Worm (Caenorhabditis elegans) whole organism, L2 larva: ENCODE data around the gene F37C12.21.

Experiments used
- F13H6.1 ChIP-seq: sonication (generic microtip); optimal IDR thresholded peaks from 2 replicates; lab custom pipeline; 2016; ENCODE audit warnings: missing genetic modification characterization, missing compliant biosample characterization
- ama-1 ChIP-seq: fragments of 150-350 bp; optimal IDR thresholded peaks from 2 replicates; lab custom pipeline; 2018; ENCODE audit warnings: inconsistent platforms
- ceh-16 ChIP-seq: fragments of 150-350 bp; optimal IDR thresholded peaks from 2 replicates; lab custom pipeline; 2014; ENCODE audit warnings: missing biosample characterization, missing genetic modification characterization
- elt-1 ChIP-seq: fragments of 150-350 bp; optimal IDR thresholded peaks from 2 replicates; lab custom pipeline; 2014; ENCODE audit warnings: missing biosample characterization, missing genetic modification characterization
- nhr-12 ChIP-seq: fragments of 150-350 bp; optimal IDR thresholded peaks from 2 replicates; lab custom pipeline; 2014; ENCODE audit warnings: missing biosample characterization, missing genetic modification characterization
- nhr-237 ChIP-seq: fragments of 150-350 bp; optimal IDR thresholded peaks from 2 replicates; lab custom pipeline; 2014; ENCODE audit warnings: missing biosample characterization, missing genetic modification characterization
- nhr-77 ChIP-seq: fragments of 150-350 bp; optimal IDR thresholded peaks from 2 replicates; lab custom pipeline; 2014; ENCODE audit warnings: missing biosample characterization, missing genetic modification characterization
- skn-1 ChIP-seq: sonication (generic microtip); optimal IDR thresholded peaks from 2 replicates; lab custom pipeline; 2017; ENCODE audit warnings: missing biosample characterization, missing genetic modification characterization
- sma-3 ChIP-seq: sonication (generic microtip); optimal IDR thresholded peaks from 2 replicates; lab custom pipeline; 2016; ENCODE audit warnings: missing genetic modification reagents, missing genetic modification characterization, missing compliant biosample characterization
- unc-62 ChIP-seq: fragments of 150-350 bp; optimal IDR thresholded peaks from 2 replicates; lab custom pipeline; 2014; ENCODE audit warnings: missing biosample characterization, missing genetic modification reagents, missing genetic modification characterization

ce11 chrIII:7153747-7154238, 34.4 kb upstream of the F37C12.21 start, which contains the start of gene ogt-1:
- peak; percentile 84 for TF ChIP-seq ama-1 (lab: Kevin White, UChicago)
- TF ChIP-seq elt-1: no peak
- TF ChIP-seq skn-1: no peak
- TF ChIP-seq nhr-77 (tag; lab: Kevin White, UChicago): no peak
- TF ChIP-seq sma-3 (GFP tag; lab: Kevin White, UChicago): peak; percentile 86
- TF ChIP-seq ceh-16: peak; percentile 67
- peak; percentile 92 for TF ChIP-seq F13H6.1 (tag; lab: Kevin White, UChicago)
- TF ChIP-seq unc-62 (GFP tag; lab: Kevin White, UChicago): no peak
- no peak for TF ChIP-seq nhr-12 (tag; lab: Kevin White, UChicago)
- TF ChIP-seq nhr-237 (tag; lab: Kevin White, UChicago): no peak
